Worm (Caenorhabditis elegans) whole organism, midembryonic: ENCODE results near the gene srg-23.
"Not testable (repeated sequence)": the region's sequence is repeated elsewhere in the genome, so short reads cannot be mapped to it uniquely, and the experiment has no call there.

ENCODE experiments used
- T22C8.4 ChIP-seq: fragments of 200-800 bp; sonication (Bioruptor generic); IDR thresholded peaks from 2 replicates; pipeline ENCODE4 v1.3.6; 2022; ENCODE audit warnings: missing genetic modification characterization, missing compliant biosample characterization
- cog-1 ChIP-seq: sonication (generic microtip); optimal IDR thresholded peaks from 2 replicates; lab custom pipeline; 2016; ENCODE audit warnings: missing genetic modification characterization, missing compliant biosample characterization
- flt-1 ChIP-seq: fragments of 200-800 bp; sonication (Bioruptor generic); IDR thresholded peaks from 2 replicates; pipeline ENCODE4 v1.3.6; 2022; ENCODE audit warnings: missing genetic modification characterization, missing compliant biosample characterization
- klf-2 ChIP-seq: fragments of 200-800 bp; sonication (Bioruptor generic); conservative IDR thresholded peaks from 2 replicates; pipeline ENCODE4 v1.3.6; 2022; ENCODE audit warnings: missing genetic modification reagents, missing genetic modification characterization, missing compliant biosample characterization
- med-1 ChIP-seq: sonication (generic microtip); optimal IDR thresholded peaks from 2 replicates; lab custom pipeline; 2017; ENCODE audit warnings: missing genetic modification characterization, mild to moderate bottlenecking, missing compliant biosample characterization, antibody characterized with exemption, missing genetic modification reagents; ENCODE audit not compliant: insufficient read depth
- ref-1 ChIP-seq: fragments of 200-800 bp; sonication (Bioruptor generic); conservative IDR thresholded peaks from 2 replicates; pipeline ENCODE4 v1.3.6; 2022; ENCODE audit warnings: missing genetic modification reagents, missing genetic modification characterization, missing compliant biosample characterization
- tab-1 ChIP-seq: fragments of 200-800 bp; sonication (Bioruptor generic); IDR thresholded peaks from 2 replicates; pipeline ENCODE4 v1.3.6; 2022; ENCODE audit warnings: missing genetic modification characterization, missing compliant biosample characterization
- ztf-23 ChIP-seq: fragments of 200-800 bp; sonication (Bioruptor generic); IDR thresholded peaks from 2 replicates; pipeline ENCODE4 v1.3.6; 2022; ENCODE audit warnings: missing genetic modification reagents, missing genetic modification characterization, missing compliant biosample characterization
- ztf-29 ChIP-seq: fragments of 200-800 bp; sonication (Bioruptor generic); IDR thresholded peaks from 2 replicates; pipeline ENCODE4 v1.3.6; 2022; ENCODE audit warnings: missing genetic modification reagents, missing genetic modification characterization, missing compliant biosample characterization

The srg-23 gene

ce11 chrII:3096060-3096459, at the start of gene srg-23:
srg-23 (minus strand) TSS chrII:3096160.
- TF ChIP-seq cog-1 (tag; lab: Kevin White, UChicago): no peak
- TF ChIP-seq T22C8.4 (GFP tag; lab: Robert Waterston, UW): no peak
- no peak for TF ChIP-seq tab-1
- no peak for TF ChIP-seq ztf-29 (GFP tag; lab: Robert Waterston, UW)

ce11 chrII:3144552-3144951, 48.6 kb upstream of the srg-23 start, which contains the start of gene sri-43:
sri-43 (minus strand) TSS chrII:3144652.
- TF ChIP-seq T22C8.4 (GFP tag; lab: Robert Waterston, UW); klf-2 (GFP tag; lab: Robert Waterston, UW); tab-1: not testable (repeated sequence)

ce11 chrII:3142855-3143254, 46.9 kb upstream of the srg-23 start, which contains the start of gene sri-42:
sri-42 (minus strand) TSS chrII:3142955.
- TF ChIP-seq ztf-23; med-1 (GFP tag; lab: Kevin White, UChicago); cog-1 (tag; lab: Kevin White, UChicago): not testable (repeated sequence)

ce11 chrII:3137804-3138203, 41.8 kb upstream of the srg-23 start, which contains the start of gene sri-54:
sri-54 (minus strand) TSS chrII:3137904.
- TF ChIP-seq ztf-23 (no peak), med-1 (GFP tag; lab: Kevin White, UChicago) (no peak), flt-1 (GFP tag; lab: Robert Waterston, UW) (no peak), T22C8.4 (GFP tag; lab: Robert Waterston, UW) (no peak), ztf-29 (GFP tag; lab: Robert Waterston, UW) (no peak), klf-2 (GFP tag; lab: Robert Waterston, UW) (no peak), cog-1 (tag; lab: Kevin White, UChicago) (no peak), tab-1 (no peak), ref-1 (GFP tag; lab: Robert Waterston, UW) (no peak)

ce11 chrII:3135293-3135692, 39.3 kb upstream of the srg-23 start:
- TF ChIP-seq T22C8.4 (GFP tag; lab: Robert Waterston, UW) (no peak), med-1 (GFP tag; lab: Kevin White, UChicago) (no peak), ztf-29 (GFP tag; lab: Robert Waterston, UW) (peak; percentile 20; the same call in 1 of the 2 replicates), flt-1 (GFP tag; lab: Robert Waterston, UW) (no peak)

- TF ChIP-seq ztf-23 (no peak), T22C8.4 (GFP tag; lab: Robert Waterston, UW) (no peak), med-1 (GFP tag; lab: Kevin White, UChicago) (no peak), cog-1 (tag; lab: Kevin White, UChicago) (no peak), tab-1 (no peak)
These were observed 33.0 kb upstream of the srg-23 start, which contains the start of gene chil-24 for ce11 chrII:3129007-3129406. chil-24 (plus strand) TSS chrII:3129162.

- 0 out of 2 replicates have a peak, but pooled peaks have one; percentile 32 for TF ChIP-seq ztf-23
These were observed 30.8 kb upstream of the srg-23 start, which contains the start of gene ins-31 for ce11 chrII:3126741-3127140. ins-31 (plus strand) TSS chrII:3127041.

- no peak for TF ChIP-seq ztf-29 (GFP tag; lab: Robert Waterston, UW)
- TF ChIP-seq flt-1 (GFP tag; lab: Robert Waterston, UW): no peak
- no peak for TF ChIP-seq cog-1 (tag; lab: Kevin White, UChicago)
- TF ChIP-seq tab-1: no peak
- TF ChIP-seq ref-1 (GFP tag; lab: Robert Waterston, UW): no peak
- TF ChIP-seq med-1 (GFP tag; lab: Kevin White, UChicago): no peak
- TF ChIP-seq T22C8.4 (GFP tag; lab: Robert Waterston, UW): no peak
- no peak for TF ChIP-seq klf-2 (GFP tag; lab: Robert Waterston, UW)
- TF ChIP-seq ztf-23: no peak
These were observed 30.4 kb upstream of the srg-23 start, which contains the start of gene ins-19 for ce11 chrII:3126341-3126740. ins-19 (minus strand) TSS chrII:3126441.

- no peak for TF ChIP-seq flt-1 (GFP tag; lab: Robert Waterston, UW)
- no peak for TF ChIP-seq ztf-23
These were observed 27.2 kb upstream of the srg-23 start, which contains the start of gene srh-71 for ce11 chrII:3123206-3123605. srh-71 (plus strand) TSS chrII:3123506.

ce11 chrII:3118907-3119382, 23.0 kb upstream of the srg-23 start, which contains the start of gene T10D4.6:
T10D4.6 (plus strand) TSS chrII:3119332.
- peak; percentile 53 for TF ChIP-seq T22C8.4 (GFP tag; lab: Robert Waterston, UW)
- no peak for TF ChIP-seq flt-1 (GFP tag; lab: Robert Waterston, UW)
- TF ChIP-seq cog-1 (tag; lab: Kevin White, UChicago): peak; percentile 15
- no peak for TF ChIP-seq ref-1 (GFP tag; lab: Robert Waterston, UW)

ce11 chrII:3117471-3117870, 21.5 kb upstream of the srg-23 start, which contains the start of gene T10D4.7:
T10D4.7 (plus strand) TSS chrII:3117771.
- no peak for TF ChIP-seq cog-1 (tag; lab: Kevin White, UChicago)
- no peak for TF ChIP-seq tab-1
- TF ChIP-seq ref-1 (GFP tag; lab: Robert Waterston, UW): no peak
- no peak for TF ChIP-seq T22C8.4 (GFP tag; lab: Robert Waterston, UW)
- TF ChIP-seq ztf-23: no peak
- TF ChIP-seq flt-1 (GFP tag; lab: Robert Waterston, UW): no peak
- no peak for TF ChIP-seq ztf-29 (GFP tag; lab: Robert Waterston, UW)
- TF ChIP-seq klf-2 (GFP tag; lab: Robert Waterston, UW): no peak
- no peak for TF ChIP-seq med-1 (GFP tag; lab: Kevin White, UChicago)
